Fruit fly (Drosophila melanogaster) whole organism, prepupa: ENCODE data around the gene CG6013.

Source experiments
- Blimp-1 ChIP-seq: fragments of 200-800 bp; sonication (Bioruptor generic); optimal IDR thresholded peaks from 3 replicates; lab custom pipeline; 2017; ENCODE audit warnings: missing biosample characterization, missing genetic modification characterization, mild to moderate bottlenecking, moderate library complexity, missing genetic modification reagents
- CG10631 ChIP-seq: fragments of 200-800 bp; sonication (Bioruptor generic); optimal IDR thresholded peaks from 2 replicates; lab custom pipeline; 2016; ENCODE audit warnings: missing biosample characterization, missing genetic modification characterization
- CG10669 ChIP-seq: fragments of 200-800 bp; sonication (Bioruptor generic); optimal IDR thresholded peaks from 3 replicates; lab custom pipeline; 2018; ENCODE audit warnings: missing biosample characterization, mild to moderate bottlenecking, missing genetic modification characterization, moderate library complexity
- CG11294 ChIP-seq: fragments of 200-800 bp; sonication (Bioruptor generic); IDR thresholded peaks from 2 replicates; pipeline ENCODE4 v1.3.6; 2022; ENCODE audit warnings: missing biosample characterization, missing genetic modification characterization
- CG11762 ChIP-seq: fragments of 200-800 bp; sonication (Bioruptor generic); optimal IDR thresholded peaks from 3 replicates; lab custom pipeline; 2016; ENCODE audit warnings: missing biosample characterization, missing genetic modification characterization; ENCODE audit not compliant: insufficient read depth
- CG11902 ChIP-seq: fragments of 200-800 bp; sonication (Bioruptor generic); optimal IDR thresholded peaks from 3 replicates; lab custom pipeline; 2016; ENCODE audit warnings: missing biosample characterization, missing genetic modification characterization
- CG15336 ChIP-seq: fragments of 200-800 bp; sonication (Bioruptor generic); IDR thresholded peaks from 2 replicates; pipeline ENCODE4 v1.3.6; 2022; ENCODE audit warnings: missing biosample characterization, missing genetic modification characterization
- CG1621 ChIP-seq: fragments of 200-800 bp; sonication (Bioruptor generic); optimal IDR thresholded peaks from 3 replicates; lab custom pipeline; 2018; ENCODE audit warnings: missing biosample characterization, mild to moderate bottlenecking, missing genetic modification characterization
- CG16779 ChIP-seq: fragments of 200-800 bp; sonication (Bioruptor generic); optimal IDR thresholded peaks from 3 replicates; lab custom pipeline; 2017; ENCODE audit warnings: missing biosample characterization, mild to moderate bottlenecking, missing genetic modification characterization
- CG3032 ChIP-seq: fragments of 200-800 bp; optimal IDR thresholded peaks from 2 replicates; lab custom pipeline; 2019; ENCODE audit warnings: missing biosample characterization, mild to moderate bottlenecking, missing genetic modification characterization, moderate library complexity
- CG32006 ChIP-seq: fragments of 200-800 bp; sonication (Bioruptor generic); optimal IDR thresholded peaks from 3 replicates; lab custom pipeline; 2017; ENCODE audit warnings: missing biosample characterization, mild to moderate bottlenecking, missing genetic modification characterization
- CG3919 ChIP-seq: fragments of 200-800 bp; sonication (Bioruptor generic); optimal IDR thresholded peaks from 3 replicates; lab custom pipeline; 2016; ENCODE audit warnings: missing biosample characterization, missing genetic modification characterization
- CG6276 ChIP-seq: fragments of 200-800 bp; sonication (Bioruptor generic); optimal IDR thresholded peaks from 2 replicates; lab custom pipeline; 2017; ENCODE audit warnings: missing biosample characterization, mild to moderate bottlenecking, missing genetic modification characterization
- CG6792 ChIP-seq: fragments of 200-800 bp; sonication (Bioruptor generic); optimal IDR thresholded peaks from 3 replicates; lab custom pipeline; 2016; ENCODE audit warnings: missing biosample characterization, missing genetic modification characterization
- CG6854 ChIP-seq: fragments of 200-800 bp; sonication (Bioruptor generic); optimal IDR thresholded peaks from 2 replicates; lab custom pipeline; 2017; ENCODE audit warnings: missing biosample characterization, mild to moderate bottlenecking, missing genetic modification characterization
- CG7368 ChIP-seq: fragments of 200-800 bp; sonication (Bioruptor generic); optimal IDR thresholded peaks from 3 replicates; lab custom pipeline; 2016; ENCODE audit warnings: missing biosample characterization, missing genetic modification characterization
- CG8319 ChIP-seq: fragments of 200-800 bp; sonication (Bioruptor generic); optimal IDR thresholded peaks from 3 replicates; lab custom pipeline; 2016; ENCODE audit warnings: missing biosample characterization, missing genetic modification characterization
- CG8632 ChIP-seq: fragments of 200-800 bp; sonication (Bioruptor generic); optimal IDR thresholded peaks from 3 replicates; lab custom pipeline; 2016; ENCODE audit warnings: missing biosample characterization, missing genetic modification characterization
- CG9139 ChIP-seq: fragments of 200-800 bp; sonication (Bioruptor generic); optimal IDR thresholded peaks from 3 replicates; lab custom pipeline; 2017; ENCODE audit warnings: missing biosample characterization, mild to moderate bottlenecking, missing genetic modification characterization
- Eip78C ChIP-seq: fragments of 200-800 bp; sonication (Bioruptor generic); peaks from one replicate; lab custom pipeline; 2016; ENCODE audit warnings: missing biosample characterization, missing genetic modification characterization
- Eip93F ChIP-seq: fragments of 200-800 bp; sonication (Bioruptor generic); optimal IDR thresholded peaks from 2 replicates; lab custom pipeline; 2016; ENCODE audit warnings: missing biosample characterization, mild to moderate bottlenecking, missing genetic modification characterization
- Ets21C ChIP-seq: fragments of 200-800 bp; sonication (Bioruptor generic); optimal IDR thresholded peaks from 3 replicates; lab custom pipeline; 2016; ENCODE audit warnings: missing biosample characterization, missing genetic modification characterization
- Ets96B ChIP-seq: fragments of 200-800 bp; optimal IDR thresholded peaks from 2 replicates; lab custom pipeline; 2019; ENCODE audit warnings: missing biosample characterization, mild to moderate bottlenecking, missing genetic modification characterization, moderate library complexity
- Gug ChIP-seq: fragments of 200-800 bp; sonication (Bioruptor generic); IDR thresholded peaks from 2 replicates; pipeline ENCODE4 v1.3.6; 2022; ENCODE audit warnings: missing biosample characterization, missing genetic modification characterization
- Hr38 ChIP-seq: sonication (Bioruptor generic); optimal IDR thresholded peaks from 2 replicates; lab custom pipeline; 2016; ENCODE audit warnings: missing biosample characterization, missing genetic modification characterization
- Hr39 ChIP-seq: fragments of 200-800 bp; sonication (Bioruptor generic); optimal IDR thresholded peaks from 2 replicates; lab custom pipeline; 2016; ENCODE audit warnings: missing biosample characterization, missing genetic modification characterization
- Hr4 ChIP-seq: fragments of 200-800 bp; sonication (Bioruptor generic); optimal IDR thresholded peaks from 3 replicates; lab custom pipeline; 2016; ENCODE audit warnings: missing biosample characterization, missing genetic modification characterization
- Met ChIP-seq: fragments of 200-800 bp; sonication (Bioruptor generic); optimal IDR thresholded peaks from 3 replicates; lab custom pipeline; 2016; ENCODE audit warnings: missing biosample characterization, missing genetic modification characterization
- OdsH ChIP-seq: fragments of 200-800 bp; sonication (Bioruptor generic); optimal IDR thresholded peaks from 3 replicates; lab custom pipeline; 2016; ENCODE audit warnings: missing biosample characterization, missing genetic modification characterization
- Smox ChIP-seq: fragments of 200-800 bp; sonication (Bioruptor generic); optimal IDR thresholded peaks from 3 replicates; lab custom pipeline; 2016; ENCODE audit warnings: missing biosample characterization, missing genetic modification characterization
- achi ChIP-seq: fragments of 200-800 bp; sonication (Bioruptor generic); optimal IDR thresholded peaks from 3 replicates; lab custom pipeline; 2016; ENCODE audit warnings: missing biosample characterization, missing genetic modification characterization
- acj6 ChIP-seq: fragments of 200-800 bp; sonication (Bioruptor generic); optimal IDR thresholded peaks from 3 replicates; lab custom pipeline; 2016; ENCODE audit warnings: missing biosample characterization, missing genetic modification characterization
- cyc ChIP-seq: fragments of 200-800 bp; sonication (Bioruptor generic); optimal IDR thresholded peaks from 3 replicates; lab custom pipeline; 2016; ENCODE audit warnings: missing biosample characterization, missing genetic modification characterization
- dac ChIP-seq: fragments of 200-800 bp; sonication (Bioruptor generic); optimal IDR thresholded peaks from 2 replicates; lab custom pipeline; 2017; ENCODE audit warnings: missing biosample characterization, mild to moderate bottlenecking, missing genetic modification characterization
- eg ChIP-seq: fragments of 200-800 bp; sonication (Bioruptor generic); IDR thresholded peaks from 3 replicates; pipeline ENCODE4 v1.3.6; 2022; ENCODE audit warnings: missing biosample characterization, missing genetic modification characterization
- fd59A ChIP-seq: fragments of 200-800 bp; sonication (Bioruptor generic); optimal IDR thresholded peaks from 2 replicates; lab custom pipeline; 2017; ENCODE audit warnings: missing biosample characterization, mild to moderate bottlenecking, missing genetic modification characterization, missing genetic modification reagents
- fd85E ChIP-seq: fragments of 200-800 bp; sonication (Bioruptor generic); optimal IDR thresholded peaks from 3 replicates; lab custom pipeline; 2016; ENCODE audit warnings: missing biosample characterization, missing genetic modification characterization
- fkh ChIP-seq: fragments of 200-800 bp; sonication (Bioruptor generic); optimal IDR thresholded peaks from 3 replicates; lab custom pipeline; 2017; ENCODE audit warnings: missing biosample characterization, mild to moderate bottlenecking, missing genetic modification characterization, moderate library complexity
- pdm3 ChIP-seq: fragments of 200-800 bp; sonication (Bioruptor generic); optimal IDR thresholded peaks from 3 replicates; lab custom pipeline; 2016; ENCODE audit warnings: missing biosample characterization, missing genetic modification characterization
- salr ChIP-seq, 2 experiments: fragments of 200-800 bp; sonication (Bioruptor generic); optimal IDR thresholded peaks; 3 replicates each; lab custom pipeline; 2016 to 2018; ENCODE audit warnings: missing biosample characterization in 2 of 2, missing genetic modification characterization in 2 of 2, mild to moderate bottlenecking in 1 of 2
- spab ChIP-seq: fragments of 200-800 bp; sonication (Bioruptor generic); optimal IDR thresholded peaks from 2 replicates; lab custom pipeline; 2017; ENCODE audit warnings: missing biosample characterization, mild to moderate bottlenecking, missing genetic modification characterization, missing genetic modification reagents
- ss ChIP-seq, 2 experiments: fragments of 200-800 bp; sonication (Bioruptor generic); optimal IDR thresholded peaks; 2 replicates in 1 of 2; 3 replicates in 1 of 2; lab custom pipeline; 2017 to 2018; ENCODE audit warnings: mild to moderate bottlenecking in 2 of 2, missing biosample characterization in 2 of 2, missing genetic modification characterization in 2 of 2, moderate library complexity in 1 of 2
- svp ChIP-seq: fragments of 200-800 bp; sonication (Bioruptor generic); peaks from one replicate; lab custom pipeline; 2016; ENCODE audit warnings: missing biosample characterization, missing genetic modification characterization
- topi ChIP-seq: fragments of 200-800 bp; sonication (Bioruptor generic); optimal IDR thresholded peaks from 3 replicates; lab custom pipeline; 2016; ENCODE audit warnings: missing biosample characterization, missing genetic modification characterization

The CG6013 gene

dm6 chr3R:19070222-19070949, 39.1 kb downstream of the CG6013 start (continued):
- peak; percentile 35 for TF ChIP-seq OdsH (GFP tag; lab: Kevin White, UChicago)
- no peak for TF ChIP-seq Ets21C (GFP tag; lab: Kevin White, UChicago)
- TF ChIP-seq ss (GFP tag; optimal IDR thresholded peaks at IDR 0.05; lab: Kevin White, UChicago), result peak; percentile 45 to 70
- peak; percentile 2 for TF ChIP-seq acj6 (GFP tag; lab: Kevin White, UChicago)
- peak in 1 of 2 experiments; percentile 71 for TF ChIP-seq salr (GFP tag; optimal IDR thresholded peaks at IDR 0.05; lab: Kevin White, UChicago)
- peak; percentile 14 for TF ChIP-seq Ets96B (tag; lab: Kevin White, UChicago)
- peak; percentile 52 for TF ChIP-seq fd59A (GFP tag; lab: Kevin White, UChicago)
- peak; percentile 22 for TF ChIP-seq CG16779 (tag; lab: Kevin White, UChicago)
- no peak; the same call in 2 of the 3 replicates for TF ChIP-seq eg (GFP tag; lab: Robert Waterston, UW)
- no peak for TF ChIP-seq fkh (GFP tag; lab: Kevin White, UChicago)
- TF ChIP-seq achi, result peak; percentile 40
- no peak for TF ChIP-seq CG6854 (GFP tag; lab: Kevin White, UChicago)
- no peak for TF ChIP-seq CG6276 (GFP tag; lab: Kevin White, UChicago)
- TF ChIP-seq Gug, result no peak
- no peak for TF ChIP-seq cyc (GFP tag; lab: Kevin White, UChicago)
- no peak for TF ChIP-seq Hr38 (GFP tag; lab: Kevin White, UChicago)
- no peak for TF ChIP-seq CG7368 (GFP tag; lab: Kevin White, UChicago)
- peak; percentile 27 for TF ChIP-seq CG10669 (GFP tag; lab: Kevin White, UChicago)
- TF ChIP-seq CG15336 (GFP tag; lab: Robert Waterston, UW), result no peak
- no peak for TF ChIP-seq CG8632 (GFP tag; lab: Kevin White, UChicago)
- TF ChIP-seq Eip78C, result peak; percentile 92
- no peak for TF ChIP-seq CG9139
- peak; percentile 13 for TF ChIP-seq CG6792 (GFP tag; lab: Kevin White, UChicago)
- no peak for TF ChIP-seq CG11762 (GFP tag; lab: Kevin White, UChicago)
- no peak for TF ChIP-seq dac (GFP tag; lab: Kevin White, UChicago)

DNA sequence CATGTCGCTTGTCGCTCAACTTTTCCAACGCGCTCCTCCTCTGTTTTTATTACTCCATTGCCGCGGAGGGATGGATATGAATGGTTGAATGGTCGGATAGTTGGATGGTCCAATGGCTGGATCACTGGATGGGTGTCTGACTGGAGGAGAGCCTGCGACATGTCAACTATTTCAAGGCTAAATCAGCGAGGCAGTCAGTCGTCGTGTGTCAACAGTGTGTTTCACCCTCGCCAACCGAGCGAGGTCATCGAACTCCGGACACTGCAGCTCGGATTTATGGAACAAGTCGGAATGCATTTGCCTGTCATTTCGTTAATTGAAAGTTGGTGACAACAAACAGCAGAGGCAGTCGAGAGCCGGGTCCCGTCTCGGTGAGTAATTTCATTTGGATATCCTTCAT, 40.6 kb downstream of the CG6013 start:
- no peak for TF ChIP-seq CG8632 (GFP tag; lab: Kevin White, UChicago)
- no peak for TF ChIP-seq svp
- TF ChIP-seq achi, result no peak
- no peak for TF ChIP-seq CG9139
- no peak for TF ChIP-seq Hr39
- TF ChIP-seq topi (GFP tag; lab: Kevin White, UChicago), result no peak
- no peak for TF ChIP-seq Hr4 (GFP tag; lab: Kevin White, UChicago)
- TF ChIP-seq Ets96B (tag; lab: Kevin White, UChicago), result no peak
- no peak for TF ChIP-seq spab
- TF ChIP-seq CG11902, result no peak
- TF ChIP-seq Gug, result no peak
- TF ChIP-seq pdm3 (GFP tag; lab: Kevin White, UChicago), result no peak
- TF ChIP-seq CG3919, result no peak
- no peak for TF ChIP-seq Eip78C
- no peak for TF ChIP-seq salr (GFP tag; optimal IDR thresholded peaks at IDR 0.05; lab: Kevin White, UChicago)
- TF ChIP-seq, all 60 proteins: peak for 0

DNA sequence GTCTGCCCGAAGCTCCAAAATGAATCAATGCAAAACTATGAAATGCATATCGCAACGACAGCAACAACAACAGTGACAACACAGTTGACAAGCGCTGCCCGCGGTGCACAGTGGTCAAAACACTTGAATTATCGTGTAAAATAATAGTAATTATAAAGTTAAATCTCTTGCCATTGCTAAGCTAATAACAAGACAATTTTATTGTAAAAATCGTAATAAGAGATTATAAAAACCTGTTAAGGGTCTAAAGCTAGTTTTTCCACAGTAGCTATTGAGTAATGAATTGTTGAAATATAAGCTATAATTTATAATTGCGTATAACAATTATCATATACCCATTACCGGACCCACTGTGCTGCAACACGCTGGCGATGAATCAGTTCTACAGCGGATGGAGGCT, 41.7 kb downstream of the CG6013 start:
- peak; percentile 90 for TF ChIP-seq OdsH (GFP tag; lab: Kevin White, UChicago)
- peak; percentile 92 for TF ChIP-seq CG3032 (tag; lab: Kevin White, UChicago)
- TF ChIP-seq Eip93F, result no peak
- peak; percentile 69 to 84 for TF ChIP-seq salr (GFP tag; optimal IDR thresholded peaks at IDR 0.05; lab: Kevin White, UChicago)
- TF ChIP-seq Blimp-1, result peak; percentile 27
- peak; percentile 62 for TF ChIP-seq CG8319 (GFP tag; lab: Kevin White, UChicago)
- TF ChIP-seq achi, result peak; percentile 90
- TF ChIP-seq Met (GFP tag; lab: Kevin White, UChicago), result peak; percentile 79
- peak; percentile 23 for TF ChIP-seq fd85E (GFP tag; lab: Kevin White, UChicago)
- TF ChIP-seq dac (GFP tag; lab: Kevin White, UChicago), result peak; percentile 73
- peak; percentile 91 for TF ChIP-seq eg (GFP tag; lab: Robert Waterston, UW)
- peak; percentile 90 for TF ChIP-seq acj6 (GFP tag; lab: Kevin White, UChicago)
- TF ChIP-seq CG1621 (tag; lab: Kevin White, UChicago), result peak; percentile 88
- peak; percentile 64 for TF ChIP-seq Hr39
- peak; percentile 99 for TF ChIP-seq Eip78C
- TF ChIP-seq Gug, result peak; percentile 86
- peak; percentile 91 for TF ChIP-seq Ets96B (tag; lab: Kevin White, UChicago)
- TF ChIP-seq CG11294 (GFP tag; lab: Robert Waterston, UW), result peak; percentile 89
- TF ChIP-seq Hr4 (GFP tag; lab: Kevin White, UChicago), result peak; percentile 90
- TF ChIP-seq CG11902, result peak; percentile 69
- TF ChIP-seq CG10631 (GFP tag; lab: Kevin White, UChicago), result peak; percentile 87
- TF ChIP-seq CG32006 (GFP tag; lab: Kevin White, UChicago), result peak; percentile 93
- peak; percentile 77 for TF ChIP-seq Smox
- peak; percentile 65 for TF ChIP-seq cyc (GFP tag; lab: Kevin White, UChicago)
- TF ChIP-seq CG3919, result peak; percentile 89
- peak; percentile 89 for TF ChIP-seq CG6276 (GFP tag; lab: Kevin White, UChicago)
- peak; percentile 85 for TF ChIP-seq CG11762 (GFP tag; lab: Kevin White, UChicago)
- TF ChIP-seq fkh (GFP tag; lab: Kevin White, UChicago), result no peak
